Worm (Caenorhabditis elegans): ENCODE data around the gene C03F11.4.

C03F11.4 gene

ce11 chrX:5354022-5354876, 52.0 kb downstream of the C03F11.4 start, which contains the start of gene pfn-2 (continued):
- TF ChIP-seq unc-62 (GFP tag; optimal IDR thresholded peaks at IDR 0.05) = no peak
- TF ChIP-seq B0336.3 (GFP tag; IDR thresholded peaks at IDR 0.05) = no peak; the same call in 1 of the 2 replicates
- TF ChIP-seq dpff-1 (tag; optimal IDR thresholded peaks at IDR 0.05) = no peak
- TF ChIP-seq ama-1 (optimal IDR thresholded peaks at IDR 0.05) = no peak
- no peak for TF ChIP-seq ama-1 (GFP tag; optimal IDR thresholded peaks at IDR 0.05)
- no peak for TF ChIP-seq hsf-1 (GFP tag; IDR thresholded peaks at IDR 0.05)
- no peak for TF ChIP-seq B0035.1 (tag; optimal IDR thresholded peaks at IDR 0.05)
- peak; percentile 13 for TF ChIP-seq K12H6.12 (tag; optimal IDR thresholded peaks at IDR 0.05)
- no peak for TF ChIP-seq rec-8 (tag; optimal IDR thresholded peaks at IDR 0.05)
- no peak for TF ChIP-seq him-1 (tag; optimal IDR thresholded peaks at IDR 0.05)
- TF ChIP-seq zim-3 (tag; optimal IDR thresholded peaks at IDR 0.05) = no peak
- TF ChIP-seq dox-1 (GFP tag; IDR thresholded peaks at IDR 0.05) = peak; percentile 58; the same call in 1 of the 2 replicates
- TF ChIP-seq pbrm-1 (GFP tag; IDR thresholded peaks at IDR 0.05) = no peak
- no peak for TF ChIP-seq sptf-2 (GFP tag; optimal IDR thresholded peaks at IDR 0.05)
- no peak for TF ChIP-seq nfya-1 (tag; optimal IDR thresholded peaks at IDR 0.05; ENCODE audit: borderline replicate concordance, insufficient read depth)
- peak; percentile 53 for TF ChIP-seq gei-17 (GFP tag; optimal IDR thresholded peaks at IDR 0.05)
- TF ChIP-seq madf-6 (GFP tag; IDR thresholded peaks at IDR 0.05) = no peak
- no peak for TF ChIP-seq ztf-6 (GFP tag; IDR thresholded peaks at IDR 0.05)
- peak; percentile 69 for TF ChIP-seq nfyb-1 (GFP tag; IDR thresholded peaks at IDR 0.05)
